Worm (Caenorhabditis elegans): Measurements from ENCODE around the gene pgp-9.
A peak's percentile ranks its signal among the peaks of the same experiment; 100 is the strongest.

The pgp-9 gene

DNA sequence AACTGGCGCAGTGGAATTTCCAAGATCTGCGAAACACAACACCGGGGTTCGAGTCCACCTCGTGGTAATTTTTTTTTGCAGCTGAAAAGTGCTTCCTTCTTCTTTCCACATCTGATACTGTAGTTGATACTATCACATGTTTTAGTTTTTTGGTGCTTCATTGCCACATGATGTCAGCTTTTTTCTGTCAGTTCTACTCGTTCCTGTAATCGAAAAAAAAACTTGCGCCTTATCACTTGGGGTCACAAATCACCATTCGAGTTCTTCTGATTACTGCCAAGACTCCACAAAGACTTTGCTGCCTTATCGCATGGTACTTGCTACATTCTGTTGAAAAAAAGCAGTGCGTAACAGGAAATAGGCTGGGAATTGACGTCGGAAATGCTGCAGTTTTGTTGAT lies 34.0 kb upstream of the pgp-9 start (continued):
- TF ChIP-seq aha-1 (tag; optimal IDR thresholded peaks at IDR 0.05) (no peak), efl-1 (optimal IDR thresholded peaks at IDR 0.05) (no peak), efl-1 (GFP tag; optimal IDR thresholded peaks at IDR 0.05 in 1 of 2) (no peak), irx-1 (tag; optimal IDR thresholded peaks at IDR 0.05) (no peak), unc-30 (tag; optimal IDR thresholded peaks at IDR 0.05) (no peak), mef-2 (tag; optimal IDR thresholded peaks at IDR 0.05) (no peak), nhr-19 (GFP tag; conservative IDR thresholded peaks at IDR 0.05) (peak; percentile 18; the same call in 1 of the 2 replicates), ceh-8 (GFP tag; optimal IDR thresholded peaks at IDR 0.05) (no peak), mep-1 (tag; optimal IDR thresholded peaks at IDR 0.05) (no peak), ztf-11 (tag; optimal IDR thresholded peaks at IDR 0.05) (no peak), lin-13 (GFP tag; optimal IDR thresholded peaks at IDR 0.05) (no peak), unc-98 (GFP tag; IDR thresholded peaks at IDR 0.05) (no peak), tlp-1 (tag; optimal IDR thresholded peaks at IDR 0.05) (no peak), ceh-90 (tag; optimal IDR thresholded peaks at IDR 0.05) (no peak), zip-4 (GFP tag; optimal IDR thresholded peaks at IDR 0.05) (no peak)

DNA sequence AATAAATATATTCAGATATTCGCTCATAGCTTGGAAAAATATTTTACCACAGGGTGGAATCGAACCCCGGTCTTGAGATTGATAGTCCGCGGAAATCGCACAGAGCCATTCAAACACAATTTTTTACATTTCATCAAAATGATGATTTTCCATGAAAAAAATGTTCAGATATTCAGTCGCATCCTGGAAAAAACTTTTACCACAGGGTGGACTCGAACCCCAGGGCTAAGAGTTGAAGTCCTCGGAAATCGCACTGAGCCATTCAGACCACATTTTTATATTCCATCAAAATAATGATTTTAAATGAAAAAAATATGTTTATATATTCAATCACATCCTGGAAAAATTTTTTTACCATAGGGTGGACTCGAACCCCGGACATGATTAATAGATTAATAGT lies 33.1 kb upstream of the pgp-9 start:
- no peak for TF ChIP-seq ceh-88 (GFP tag; IDR thresholded peaks at IDR 0.05)
- no peak for TF ChIP-seq lin-35 (GFP tag; optimal IDR thresholded peaks at IDR 0.05)
- no peak for TF ChIP-seq pag-3 (tag; optimal IDR thresholded peaks at IDR 0.05; ENCODE audit: borderline replicate concordance, insufficient read depth)
- TF ChIP-seq dpl-1 (GFP tag; optimal IDR thresholded peaks at IDR 0.05) = no peak
- no peak for TF ChIP-seq lir-3 (tag; optimal IDR thresholded peaks at IDR 0.05; ENCODE audit: poor library complexity)
- TF ChIP-seq rnt-1 (tag; optimal IDR thresholded peaks at IDR 0.05) = no peak
- TF ChIP-seq lin-13 (GFP tag; optimal IDR thresholded peaks at IDR 0.05) = no peak
- no peak for TF ChIP-seq ceh-63 (GFP tag; optimal IDR thresholded peaks at IDR 0.05)
- TF ChIP-seq nhr-71 (tag; optimal IDR thresholded peaks at IDR 0.05) = no peak
- no peak for TF ChIP-seq C34B4.2 (tag; optimal IDR thresholded peaks at IDR 0.05)
- no peak for TF ChIP-seq vab-15 (tag; optimal IDR thresholded peaks at IDR 0.05)
- TF ChIP-seq fos-1 (tag; optimal IDR thresholded peaks at IDR 0.05) = no peak
- TF ChIP-seq ama-1 (optimal IDR thresholded peaks at IDR 0.05) = no peak
- no peak for TF ChIP-seq nhr-11 (tag; optimal IDR thresholded peaks at IDR 0.05)
- TF ChIP-seq grh-1 (GFP tag; IDR thresholded peaks at IDR 0.05) = no peak
- TF ChIP-seq fkh-10 (GFP tag; optimal IDR thresholded peaks at IDR 0.05) = no peak
- TF ChIP-seq nhr-47 (tag; optimal IDR thresholded peaks at IDR 0.05) = no peak

DNA sequence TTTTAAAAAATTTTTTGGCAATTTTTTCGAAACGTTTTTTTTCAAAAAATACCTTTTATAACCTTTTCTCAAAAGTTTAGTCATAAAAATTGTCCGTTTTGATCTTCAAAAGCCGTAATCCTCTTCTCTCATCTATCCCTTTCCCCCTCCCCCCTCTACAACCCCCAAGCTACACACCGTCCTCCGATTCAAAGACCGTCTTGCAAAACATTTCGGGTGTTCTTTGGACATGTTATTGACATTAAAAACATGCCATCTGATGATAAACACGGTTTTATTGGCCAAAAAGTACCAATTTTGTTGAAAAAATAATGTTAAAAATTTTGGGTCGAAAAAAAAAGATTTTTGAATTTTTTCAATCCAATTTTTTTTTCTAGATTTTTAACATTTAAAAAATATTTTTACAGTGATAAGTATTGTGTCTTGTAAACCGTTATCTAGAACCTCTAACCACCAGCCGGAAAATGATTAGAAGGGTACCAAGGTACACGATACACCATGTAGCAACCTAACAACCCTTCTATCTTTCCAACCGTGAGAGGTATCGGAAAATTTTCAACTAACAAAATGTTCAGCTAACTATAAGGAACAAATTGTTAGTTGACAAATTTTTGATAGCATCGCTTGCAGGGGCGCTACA lies 32.4 kb upstream of the pgp-9 start:
- TF ChIP-seq blmp-1 (tag; optimal IDR thresholded peaks at IDR 0.05) (peak; percentile 49), nhr-85 (tag) (peak; percentile 76), nhr-19 (GFP tag; conservative IDR thresholded peaks at IDR 0.05) (peak; percentile 73), nhr-20 (tag; optimal IDR thresholded peaks at IDR 0.05) (peak; percentile 17), mdl-1 (tag; optimal IDR thresholded peaks at IDR 0.05) (peak in 1 of 2 experiments; percentile 9), lin-14 (GFP tag; optimal IDR thresholded peaks at IDR 0.05) (peak; percentile 19), elt-3 (tag; optimal IDR thresholded peaks at IDR 0.05) (peak in 2 of 6 experiments; percentile 4 to 19), nhr-84 (tag; optimal IDR thresholded peaks at IDR 0.05) (no peak), unc-86 (tag; optimal IDR thresholded peaks at IDR 0.05) (no peak), elt-2 (tag; optimal IDR thresholded peaks at IDR 0.05) (peak; percentile 17)
